Worm (Caenorhabditis elegans) whole organism, late embryonic: ENCODE results near the gene jud-4.

Experiments
- C08G9.2 ChIP-seq: sonication (generic microtip); optimal IDR thresholded peaks from 2 replicates; lab custom pipeline; 2016; ENCODE audit warnings: mild to moderate bottlenecking, missing genetic modification characterization, moderate library complexity, missing compliant biosample characterization
- C38D4.7 ChIP-seq: fragments of 200-800 bp; sonication (Bioruptor generic); optimal IDR thresholded peaks from 2 replicates; lab custom pipeline; 2018; ENCODE audit warnings: mild to moderate bottlenecking, missing genetic modification characterization, moderate library complexity, missing compliant biosample characterization
- F13H6.1 ChIP-seq: sonication (generic microtip); optimal IDR thresholded peaks from 2 replicates; lab custom pipeline; 2016; ENCODE audit warnings: missing genetic modification characterization, missing compliant biosample characterization
- K09A11.1 ChIP-seq: sonication (generic microtip); optimal IDR thresholded peaks from 2 replicates; lab custom pipeline; 2017; ENCODE audit warnings: antibody characterized with exemption, mild to moderate bottlenecking, missing genetic modification characterization, missing compliant biosample characterization; ENCODE audit not compliant: insufficient read depth
- ahr-1 ChIP-seq: sonication (generic microtip); optimal IDR thresholded peaks from 2 replicates; lab custom pipeline; 2016; ENCODE audit warnings: missing genetic modification characterization, missing compliant biosample characterization
- ama-1 ChIP-seq: fragments of 150-350 bp; optimal IDR thresholded peaks from 2 replicates; lab custom pipeline; 2014
- ceh-14 ChIP-seq: sonication (generic microtip); optimal IDR thresholded peaks from 2 replicates; lab custom pipeline; 2016; ENCODE audit warnings: missing genotype, missing genetic modification characterization, missing compliant biosample characterization
- ceh-18 ChIP-seq: sonication (generic microtip); optimal IDR thresholded peaks from 2 replicates; lab custom pipeline; 2016; ENCODE audit warnings: missing genetic modification characterization, missing compliant biosample characterization
- ceh-19 ChIP-seq: fragments of 200-800 bp; sonication (Bioruptor generic); optimal IDR thresholded peaks from 2 replicates; lab custom pipeline; 2018; ENCODE audit warnings: mild to moderate bottlenecking, missing genetic modification characterization, missing compliant biosample characterization
- ceh-2 ChIP-seq: sonication (generic microtip); optimal IDR thresholded peaks from 2 replicates; lab custom pipeline; 2016; ENCODE audit warnings: missing genotype, missing genetic modification characterization, missing compliant biosample characterization
- ceh-24 ChIP-seq: sonication (generic microtip); optimal IDR thresholded peaks from 2 replicates; lab custom pipeline; 2016; ENCODE audit warnings: mild to moderate bottlenecking, missing genetic modification characterization, missing compliant biosample characterization
- ceh-30 ChIP-seq: fragments of 150-350 bp; optimal IDR thresholded peaks from 2 replicates; lab custom pipeline; 2014; ENCODE audit warnings: missing biosample characterization, missing genetic modification characterization
- ceh-31 ChIP-seq: sonication (generic microtip); optimal IDR thresholded peaks from 2 replicates; lab custom pipeline; 2016; ENCODE audit warnings: missing genetic modification characterization, missing compliant biosample characterization
- ceh-34 ChIP-seq: sonication (generic microtip); optimal IDR thresholded peaks from 2 replicates; lab custom pipeline; 2016; ENCODE audit warnings: mild to moderate bottlenecking, missing genetic modification characterization, missing compliant biosample characterization
- ceh-45 ChIP-seq: fragments of 200-800 bp; sonication (Bioruptor generic); IDR thresholded peaks from 2 replicates; pipeline ENCODE4 v1.3.6; 2022; ENCODE audit warnings: missing genetic modification reagents, missing genetic modification characterization, missing compliant biosample characterization
- ceh-6 ChIP-seq: fragments of 200-800 bp; sonication (Bioruptor generic); optimal IDR thresholded peaks from 2 replicates; lab custom pipeline; 2018; ENCODE audit warnings: mild to moderate bottlenecking, missing genetic modification characterization, missing compliant biosample characterization
- dve-1 ChIP-seq: sonication (generic microtip); optimal IDR thresholded peaks from 2 replicates; lab custom pipeline; 2017; ENCODE audit warnings: antibody characterized with exemption, mild to moderate bottlenecking, missing genetic modification characterization, missing compliant biosample characterization
- elt-2 ChIP-seq: sonication (generic microtip); optimal IDR thresholded peaks from 2 replicates; lab custom pipeline; 2016; ENCODE audit warnings: missing genetic modification reagents, missing genetic modification characterization, missing compliant biosample characterization
- elt-4 ChIP-seq: sonication (generic microtip); optimal IDR thresholded peaks from 2 replicates; lab custom pipeline; 2016; ENCODE audit warnings: missing genetic modification characterization, missing compliant biosample characterization
- fkh-6 ChIP-seq: sonication (generic microtip); optimal IDR thresholded peaks from 2 replicates; lab custom pipeline; 2016; ENCODE audit warnings: missing genetic modification characterization, missing compliant biosample characterization
- gmeb-2 ChIP-seq: sonication (generic microtip); optimal IDR thresholded peaks from 2 replicates; lab custom pipeline; 2016; ENCODE audit warnings: missing genetic modification characterization, inconsistent platforms, missing compliant biosample characterization
- hlh-15 ChIP-seq: sonication (generic microtip); optimal IDR thresholded peaks from 2 replicates; lab custom pipeline; 2016; ENCODE audit warnings: missing genetic modification characterization, missing compliant biosample characterization
- hlh-6 ChIP-seq: sonication (generic microtip); optimal IDR thresholded peaks from 2 replicates; lab custom pipeline; 2016; ENCODE audit warnings: missing genotype, missing genetic modification characterization, missing compliant biosample characterization
- hlh-8 ChIP-seq: sonication (generic microtip); optimal IDR thresholded peaks from 2 replicates; lab custom pipeline; 2016; ENCODE audit warnings: missing genotype, missing genetic modification characterization, missing compliant biosample characterization
- lim-6 ChIP-seq: sonication (generic microtip); optimal IDR thresholded peaks from 2 replicates; lab custom pipeline; 2016; ENCODE audit warnings: missing genetic modification characterization, missing compliant biosample characterization
- mec-3 ChIP-seq: sonication (generic microtip); optimal IDR thresholded peaks from 2 replicates; lab custom pipeline; 2016; ENCODE audit warnings: borderline replicate concordance, missing genetic modification characterization, missing compliant biosample characterization
- nfya-1 ChIP-seq: sonication (generic microtip); optimal IDR thresholded peaks from 2 replicates; lab custom pipeline; 2017; ENCODE audit warnings: missing genetic modification characterization, mild to moderate bottlenecking, missing compliant biosample characterization, antibody characterized with exemption, moderate library complexity
- nhr-232 ChIP-seq: sonication (generic microtip); optimal IDR thresholded peaks from 2 replicates; lab custom pipeline; 2016; ENCODE audit warnings: missing genetic modification characterization, missing compliant biosample characterization
- npax-4 ChIP-seq: sonication (generic microtip); optimal IDR thresholded peaks from 2 replicates; lab custom pipeline; 2016; ENCODE audit warnings: missing genetic modification characterization, missing compliant biosample characterization
- odd-2 ChIP-seq: sonication (generic microtip); optimal IDR thresholded peaks from 2 replicates; lab custom pipeline; 2017; ENCODE audit warnings: antibody characterized with exemption, mild to moderate bottlenecking, missing genetic modification characterization, missing compliant biosample characterization
- pag-3 ChIP-seq: sonication (generic microtip); optimal IDR thresholded peaks from 2 replicates; lab custom pipeline; 2016; ENCODE audit warnings: missing compliant biosample characterization, missing genetic modification characterization, borderline replicate concordance
- pat-9 ChIP-seq: fragments of 200-800 bp; sonication (Bioruptor generic); optimal IDR thresholded peaks from 2 replicates; lab custom pipeline; 2018; ENCODE audit warnings: mild to moderate bottlenecking, missing genetic modification characterization, moderate library complexity, missing compliant biosample characterization
- pax-1 ChIP-seq: fragments of 150-350 bp; optimal IDR thresholded peaks from 2 replicates; lab custom pipeline; 2014; ENCODE audit warnings: missing biosample characterization, missing genetic modification characterization
- pha-2 ChIP-seq: sonication (generic microtip); optimal IDR thresholded peaks from 2 replicates; lab custom pipeline; 2017; ENCODE audit warnings: mild to moderate bottlenecking, missing genetic modification characterization, missing compliant biosample characterization
- pha-4 ChIP-seq: fragments of 150-350 bp; optimal IDR thresholded peaks from 2 replicates; lab custom pipeline; 2018; ENCODE audit warnings: missing biosample characterization, missing genetic modification reagents, missing genetic modification characterization
- pqm-1 ChIP-seq: sonication (generic microtip); optimal IDR thresholded peaks from 2 replicates; lab custom pipeline; 2016; ENCODE audit warnings: missing genetic modification characterization, missing compliant biosample characterization
- pros-1 ChIP-seq: fragments of 150-350 bp; optimal IDR thresholded peaks from 2 replicates; lab custom pipeline; 2014; ENCODE audit warnings: missing biosample characterization, missing genetic modification reagents, missing genetic modification characterization
- ref-2 ChIP-seq: sonication (generic microtip); optimal IDR thresholded peaks from 2 replicates; lab custom pipeline; 2016; ENCODE audit warnings: missing genetic modification characterization, missing compliant biosample characterization
- rnt-1 ChIP-seq: sonication (generic microtip); optimal IDR thresholded peaks from 2 replicates; lab custom pipeline; 2016; ENCODE audit warnings: missing genetic modification characterization, missing compliant biosample characterization
- sdc-2 ChIP-seq: sonication (generic microtip); optimal IDR thresholded peaks from 2 replicates; lab custom pipeline; 2016; ENCODE audit warnings: missing genotype, missing genetic modification characterization, missing compliant biosample characterization
- sox-2 ChIP-seq: fragments of 200-800 bp; sonication (Bioruptor generic); IDR thresholded peaks from 2 replicates; pipeline ENCODE4 v1.3.6; 2022; ENCODE audit warnings: missing genetic modification reagents, missing genetic modification characterization, missing compliant biosample characterization
- sox-4 ChIP-seq: sonication (generic microtip); optimal IDR thresholded peaks from 2 replicates; lab custom pipeline; 2017; ENCODE audit warnings: mild to moderate bottlenecking, missing genetic modification characterization, inconsistent platforms, missing compliant biosample characterization
- tbx-2 ChIP-seq: sonication (generic microtip); optimal IDR thresholded peaks from 2 replicates; lab custom pipeline; 2016; ENCODE audit warnings: missing genetic modification characterization, missing compliant biosample characterization
- ttx-3 ChIP-seq: sonication (generic microtip); optimal IDR thresholded peaks from 2 replicates; lab custom pipeline; 2016; ENCODE audit warnings: missing genetic modification reagents, missing genetic modification characterization, missing compliant biosample characterization
- unc-3 ChIP-seq, 2 experiments: fragments of 200-800 bp in 1 of 2; sonication (Bioruptor generic) in 1 of 2; sonication (generic microtip) in 1 of 2; conservative IDR thresholded peaks in 1 of 2; optimal IDR thresholded peaks in 1 of 2; 2 replicates each; pipeline versions ENCODE4 v1.3.6 to Lab custom; 2016 to 2022; ENCODE audit warnings: missing compliant biosample characterization in 2 of 2, missing genetic modification characterization in 2 of 2, missing genetic modification reagents in 1 of 2
- unc-42 ChIP-seq: sonication (generic microtip); optimal IDR thresholded peaks from 2 replicates; lab custom pipeline; 2016; ENCODE audit warnings: missing genotype, missing genetic modification characterization, missing compliant biosample characterization
- unc-55 ChIP-seq: sonication (generic microtip); optimal IDR thresholded peaks from 2 replicates; lab custom pipeline; 2017; ENCODE audit warnings: missing biosample characterization, missing genetic modification reagents, missing genetic modification characterization
- unc-86 ChIP-seq: sonication (generic microtip); optimal IDR thresholded peaks from 2 replicates; lab custom pipeline; 2016; ENCODE audit warnings: missing genetic modification characterization, missing compliant biosample characterization
- ztf-16 ChIP-seq: sonication (generic microtip); optimal IDR thresholded peaks from 2 replicates; lab custom pipeline; 2017; ENCODE audit warnings: missing genetic modification characterization, missing compliant biosample characterization

jud-4 gene

DNA sequence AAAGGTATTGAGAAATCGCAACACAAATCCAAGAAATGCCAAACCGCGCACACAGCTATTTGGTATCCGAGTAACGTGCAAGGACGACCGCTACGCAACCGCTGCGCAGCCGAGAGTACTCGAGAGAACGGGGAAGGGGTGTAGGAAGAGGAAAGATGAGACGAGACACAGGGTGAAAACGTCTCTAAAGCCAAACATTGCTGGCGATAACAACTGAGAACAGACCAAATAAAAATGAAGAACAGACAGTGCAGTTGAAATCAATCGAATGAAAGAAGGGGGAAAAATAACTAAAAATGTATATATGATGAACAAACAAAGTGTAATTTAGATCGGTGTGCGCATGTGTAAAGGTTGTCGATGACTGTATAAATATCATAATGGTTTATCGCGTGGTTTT is 2.7 kb upstream of the jud-4 start:
- peak; percentile 26 for TF ChIP-seq ceh-31 (tag; lab: Kevin White, UChicago)
- no peak for TF ChIP-seq nhr-232 (tag; lab: Kevin White, UChicago)
- peak; percentile 51 for TF ChIP-seq tbx-2 (tag; lab: Kevin White, UChicago)
- no peak for TF ChIP-seq hlh-15 (tag; lab: Kevin White, UChicago)
- peak; percentile 12 for TF ChIP-seq nfya-1
- TF ChIP-seq ceh-34 (tag; lab: Kevin White, UChicago) = peak; percentile 15
- peak; percentile 8 for TF ChIP-seq ceh-2 (tag; lab: Kevin White, UChicago)
- TF ChIP-seq ceh-18 (tag; lab: Kevin White, UChicago) = peak; percentile 8

DNA sequence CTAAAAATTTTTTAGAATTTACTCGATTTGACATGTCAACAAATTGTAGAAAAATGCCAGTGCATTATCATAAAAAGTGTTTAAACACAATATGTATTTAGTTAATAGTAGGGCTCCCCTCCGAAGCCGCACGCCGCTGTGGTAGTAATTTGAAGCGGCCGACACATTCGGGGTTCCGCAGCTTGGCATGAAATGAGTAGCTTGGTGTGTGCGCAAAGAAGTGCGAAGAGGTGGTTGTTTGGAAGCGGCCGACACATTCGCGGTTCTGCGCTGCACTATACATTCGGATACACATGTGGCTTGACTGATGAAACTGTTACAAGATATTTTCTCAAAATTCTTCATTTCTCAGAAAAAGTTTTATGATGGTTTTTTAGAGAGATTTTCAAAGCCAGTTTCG is 1.6 kb downstream of the jud-4 start:
- TF ChIP-seq unc-86 (no peak), C38D4.7 (GFP tag; lab: Kevin White, UChicago) (no peak), ahr-1 (no peak), gmeb-2 (no peak), npax-4 (tag; lab: Kevin White, UChicago) (no peak)

DNA sequence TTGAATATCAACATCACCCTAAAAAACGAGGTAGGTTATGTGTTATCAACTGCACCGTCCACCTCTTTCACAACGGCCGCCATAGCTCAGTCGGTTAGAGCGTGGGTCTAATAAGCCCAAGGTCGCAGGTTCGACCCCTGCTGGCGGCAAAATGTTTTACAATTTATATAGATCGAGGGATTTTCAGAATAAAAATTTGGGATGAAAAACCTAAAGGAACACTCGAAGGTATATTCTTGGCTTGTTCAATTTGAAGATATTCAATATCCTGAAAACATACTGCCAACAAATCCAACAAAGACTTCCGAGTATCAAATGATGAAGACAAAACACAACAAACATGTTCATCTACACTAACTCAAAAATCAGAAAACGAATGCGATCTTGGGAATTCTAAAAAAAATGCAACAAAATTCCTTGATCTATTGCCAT is 13.5 kb downstream of the jud-4 start:
- TF ChIP-seq elt-2 = peak; percentile 85
- no peak for TF ChIP-seq ama-1 (lab: Kevin White, UChicago)
- TF ChIP-seq hlh-8 (tag; lab: Kevin White, UChicago) = peak; percentile 5
- no peak for TF ChIP-seq pros-1 (tag; lab: Kevin White, UChicago)
- no peak for TF ChIP-seq pha-4 (tag; lab: Kevin White, UChicago)
- no peak for TF ChIP-seq ceh-45 (GFP tag; lab: Robert Waterston, UW)
- TF ChIP-seq unc-55 = no peak
- no peak for TF ChIP-seq lim-6
- peak; percentile 64 for TF ChIP-seq ceh-2 (tag; lab: Kevin White, UChicago)
- TF ChIP-seq F13H6.1 (tag; lab: Kevin White, UChicago) = peak; percentile 33
- TF ChIP-seq fkh-6 (tag; lab: Kevin White, UChicago) = peak; percentile 1
- TF ChIP-seq ceh-18 (tag; lab: Kevin White, UChicago) = peak; percentile 57
- TF ChIP-seq ceh-31 (tag; lab: Kevin White, UChicago) = no peak
- no peak for TF ChIP-seq mec-3 (tag; lab: Kevin White, UChicago)
- TF ChIP-seq ceh-24 (tag; lab: Kevin White, UChicago) = peak; percentile 28
- TF ChIP-seq pha-2 (tag; lab: Kevin White, UChicago) = peak; percentile 63
- peak; percentile 79 for TF ChIP-seq ceh-6
- TF ChIP-seq ztf-16 (tag; lab: Kevin White, UChicago) = peak; percentile 23
- TF ChIP-seq dve-1 (tag; lab: Kevin White, UChicago) = peak; percentile 58
- no peak for TF ChIP-seq unc-42
- no peak for TF ChIP-seq pag-3 (tag; lab: Kevin White, UChicago)
- peak; percentile 19 for TF ChIP-seq sox-4 (tag; lab: Kevin White, UChicago)
- peak; percentile 37 for TF ChIP-seq ceh-14 (tag; lab: Kevin White, UChicago)
- TF ChIP-seq hlh-6 (tag; lab: Kevin White, UChicago) = peak; percentile 75
- TF ChIP-seq ceh-30 = no peak
- peak; percentile 37 for TF ChIP-seq npax-4 (tag; lab: Kevin White, UChicago)
- TF ChIP-seq K09A11.1 (tag; lab: Kevin White, UChicago) = peak; percentile 62
- TF ChIP-seq pat-9 (tag; lab: Kevin White, UChicago) = peak; percentile 79
- TF ChIP-seq hlh-15 (tag; lab: Kevin White, UChicago) = no peak
- TF ChIP-seq C08G9.2 = peak; percentile 29
- TF ChIP-seq pqm-1 = no peak
- TF ChIP-seq elt-4 (tag; lab: Kevin White, UChicago) = no peak
- TF ChIP-seq pax-1 (tag; lab: Kevin White, UChicago) = no peak
- peak; percentile 12 for TF ChIP-seq rnt-1
- TF ChIP-seq ref-2 (tag; lab: Kevin White, UChicago) = no peak
- TF ChIP-seq ceh-19 (GFP tag; lab: Kevin White, UChicago) = peak; percentile 63
- TF ChIP-seq unc-3 (GFP tag; conservative IDR thresholded peaks at IDR 0.05; lab: Robert Waterston, UW) = 0 out of 2 replicates have a peak, but pooled peaks have one; percentile 31
- TF ChIP-seq unc-3 (tag; optimal IDR thresholded peaks at IDR 0.05; lab: Kevin White, UChicago) = peak; percentile 59
- TF ChIP-seq sox-2 = peak; percentile 37
- TF ChIP-seq ttx-3 (tag; lab: Kevin White, UChicago) = peak; percentile 52
- TF ChIP-seq odd-2 (tag; lab: Kevin White, UChicago) = peak; percentile 27
- peak; percentile 75 for TF ChIP-seq sdc-2 (tag; lab: Kevin White, UChicago)
